Fruit fly (Drosophila melanogaster) whole organism, wandering third instar larva: ENCODE data around the gene Atxn7.

Experiments used
- Abd-B ChIP-seq: fragments of >200 bp; optimal IDR thresholded peaks from 2 replicates; lab custom pipeline; 2017; ENCODE audit warnings: missing biosample characterization, missing genetic modification characterization
- CG32264 ChIP-seq: fragments of 200-800 bp; sonication (Bioruptor generic); optimal IDR thresholded peaks from 2 replicates; lab custom pipeline; 2016; ENCODE audit warnings: missing biosample characterization, missing genetic modification characterization
- CG9705 ChIP-seq: fragments of 200-800 bp; sonication (Bioruptor generic); optimal IDR thresholded peaks from 2 replicates; lab custom pipeline; 2018; ENCODE audit warnings: missing biosample characterization, mild to moderate bottlenecking, missing genetic modification characterization
- CrebA ChIP-seq: fragments of 200-800 bp; sonication (Bioruptor generic); optimal IDR thresholded peaks from 2 replicates; lab custom pipeline; 2016; ENCODE audit warnings: missing biosample characterization, mild to moderate bottlenecking, missing genetic modification characterization, borderline replicate concordance
- Dfd ChIP-seq: fragments of >200 bp; optimal IDR thresholded peaks from 2 replicates; lab custom pipeline; 2017; ENCODE audit warnings: missing biosample characterization, missing genetic modification characterization
- Dif ChIP-seq: fragments of 200-275, 200-300 bp; sonication (Bioruptor generic); optimal IDR thresholded peaks from 2 replicates; lab custom pipeline; 2018; ENCODE audit warnings: missing biosample characterization, missing genetic modification characterization; ENCODE audit not compliant: partially characterized antibody
- GATAd ChIP-seq: sonication (Bioruptor generic); optimal IDR thresholded peaks from 2 replicates; lab custom pipeline; 2016; ENCODE audit warnings: missing biosample characterization, missing genetic modification characterization
- HLH106 ChIP-seq: fragments of 200-800 bp; optimal IDR thresholded peaks from 3 replicates; lab custom pipeline; 2019; ENCODE audit warnings: missing biosample characterization, mild to moderate bottlenecking, missing genetic modification characterization, moderate library complexity
- Hr78 ChIP-seq: fragments of >200 bp; optimal IDR thresholded peaks from 2 replicates; lab custom pipeline; 2017; ENCODE audit warnings: missing biosample characterization, missing genetic modification characterization
- Hr83 ChIP-seq: fragments of 200-300 bp; sonication (Bioruptor generic); optimal IDR thresholded peaks from 2 replicates; lab custom pipeline; 2016; ENCODE audit warnings: missing biosample characterization, mild to moderate bottlenecking, missing genetic modification characterization, moderate library complexity; ENCODE audit not compliant: poor library complexity, severe bottlenecking
- Jra ChIP-seq: sonication (Bioruptor generic); optimal IDR thresholded peaks from 2 replicates; lab custom pipeline; 2016; ENCODE audit warnings: missing biosample characterization, missing genetic modification characterization
- Mio ChIP-seq: sonication (Bioruptor generic); optimal IDR thresholded peaks from 2 replicates; lab custom pipeline; 2016; ENCODE audit warnings: missing biosample characterization, missing genetic modification characterization
- Myc ChIP-seq: fragments of >200 bp; optimal IDR thresholded peaks from 2 replicates; lab custom pipeline; 2017
- OdsH ChIP-seq: fragments of 200-800 bp; sonication (Bioruptor generic); optimal IDR thresholded peaks from 2 replicates; lab custom pipeline; 2016; ENCODE audit warnings: missing biosample characterization, mild to moderate bottlenecking, missing genetic modification characterization
- Rel ChIP-seq, 2 experiments: fragments of 200-800 bp; sonication (Bioruptor generic) in 1 of 2; optimal IDR thresholded peaks; 2 replicates in 1 of 2; 3 replicates in 1 of 2; lab custom pipeline; 2016 to 2019; ENCODE audit warnings: mild to moderate bottlenecking in 2 of 2, missing biosample characterization in 2 of 2, missing genetic modification characterization in 2 of 2, moderate library complexity in 1 of 2
- Sp1 ChIP-seq: fragments of 200-800 bp; sonication (Bioruptor generic); optimal IDR thresholded peaks from 3 replicates; lab custom pipeline; 2019; ENCODE audit warnings: missing biosample characterization, mild to moderate bottlenecking, missing genetic modification characterization, moderate library complexity
- Vsx2 ChIP-seq: fragments of 200-300, 225-300 bp; sonication (Bioruptor generic); optimal IDR thresholded peaks from 2 replicates; lab custom pipeline; 2018; ENCODE audit warnings: missing biosample characterization, missing genetic modification characterization; ENCODE audit not compliant: partially characterized antibody
- br ChIP-seq: fragments of 200-800 bp; sonication (Bioruptor generic); optimal IDR thresholded peaks from 2 replicates; lab custom pipeline; 2016; ENCODE audit warnings: missing biosample characterization, missing genetic modification characterization
- dl ChIP-seq, 2 experiments: fragments of 175-275, 200-275 bp in 1 of 2; fragments of 200-275 bp in 1 of 2; sonication (Bioruptor generic); optimal IDR thresholded peaks; lab custom pipeline; 2018; ENCODE audit warnings: mild to moderate bottlenecking in 2 of 2, missing biosample characterization in 2 of 2, missing genetic modification characterization in 2 of 2, moderate library complexity in 2 of 2; ENCODE audit not compliant: partially characterized antibody in 2 of 2, insufficient read depth in 1 of 2
- dmrt93B ChIP-seq: fragments of 200-800 bp; sonication (Bioruptor generic); optimal IDR thresholded peaks from 2 replicates; lab custom pipeline; 2018; ENCODE audit warnings: missing biosample characterization, mild to moderate bottlenecking, missing genetic modification characterization
- dsf ChIP-seq: sonication (Bioruptor generic); optimal IDR thresholded peaks from 2 replicates; lab custom pipeline; 2016; ENCODE audit warnings: missing biosample characterization, missing genetic modification characterization, borderline replicate concordance
- ey ChIP-seq: fragments of 200-800 bp; sonication (Bioruptor generic); optimal IDR thresholded peaks from 2 replicates; lab custom pipeline; 2016; ENCODE audit warnings: missing biosample characterization, missing genetic modification characterization
- foxo ChIP-seq, 2 experiments: fragments of 200-800 bp; sonication (Bioruptor generic); optimal IDR thresholded peaks; 2 replicates in 1 of 2; 3 replicates in 1 of 2; lab custom pipeline; 2016 to 2017; ENCODE audit warnings: missing biosample characterization in 2 of 2, missing genetic modification characterization in 2 of 2
- fru ChIP-seq: fragments of 200-800 bp; sonication (Bioruptor generic); optimal IDR thresholded peaks from 3 replicates; lab custom pipeline; 2016; ENCODE audit warnings: missing biosample characterization, mild to moderate bottlenecking, missing genetic modification characterization
- h ChIP-seq: fragments of 200-800 bp; sonication (Bioruptor generic); optimal IDR thresholded peaks from 3 replicates; lab custom pipeline; 2016; ENCODE audit warnings: missing biosample characterization, mild to moderate bottlenecking, missing genetic modification characterization
- jim ChIP-seq: fragments of 175-275, 200-325 bp; sonication (Bioruptor generic); optimal IDR thresholded peaks from 2 replicates; lab custom pipeline; 2016; ENCODE audit warnings: missing biosample characterization, mild to moderate bottlenecking, missing genetic modification characterization
- lola ChIP-seq: fragments of >200 bp; optimal IDR thresholded peaks from 2 replicates; lab custom pipeline; 2017; ENCODE audit warnings: missing biosample characterization, missing genetic modification characterization
- pan ChIP-seq: fragments of >200 bp; optimal IDR thresholded peaks from 2 replicates; lab custom pipeline; 2017
- psq ChIP-seq: fragments of 200-800 bp; sonication (Bioruptor generic); optimal IDR thresholded peaks from 3 replicates; lab custom pipeline; 2017; ENCODE audit warnings: missing biosample characterization, mild to moderate bottlenecking, missing genetic modification characterization, moderate library complexity
- rgr ChIP-seq: fragments of 200-800 bp; sonication (Bioruptor generic); optimal IDR thresholded peaks from 3 replicates; lab custom pipeline; 2016; ENCODE audit warnings: missing biosample characterization, mild to moderate bottlenecking, missing genetic modification characterization
- sv ChIP-seq: fragments of 200-800 bp; sonication (Bioruptor generic); optimal IDR thresholded peaks from 3 replicates; lab custom pipeline; 2016; ENCODE audit warnings: missing biosample characterization, missing genetic modification characterization
- tai ChIP-seq: sonication (Bioruptor generic); optimal IDR thresholded peaks from 2 replicates; lab custom pipeline; 2016; ENCODE audit warnings: missing biosample characterization, missing genetic modification characterization
- usp ChIP-seq: fragments of >200 bp; optimal IDR thresholded peaks from 2 replicates; lab custom pipeline; 2017; ENCODE audit warnings: missing biosample characterization, missing genetic modification characterization
- woc ChIP-seq: sonication (Bioruptor generic); optimal IDR thresholded peaks from 2 replicates; lab custom pipeline; 2016; ENCODE audit warnings: missing biosample characterization, mild to moderate bottlenecking, missing genetic modification characterization

Gene Atxn7

DNA sequence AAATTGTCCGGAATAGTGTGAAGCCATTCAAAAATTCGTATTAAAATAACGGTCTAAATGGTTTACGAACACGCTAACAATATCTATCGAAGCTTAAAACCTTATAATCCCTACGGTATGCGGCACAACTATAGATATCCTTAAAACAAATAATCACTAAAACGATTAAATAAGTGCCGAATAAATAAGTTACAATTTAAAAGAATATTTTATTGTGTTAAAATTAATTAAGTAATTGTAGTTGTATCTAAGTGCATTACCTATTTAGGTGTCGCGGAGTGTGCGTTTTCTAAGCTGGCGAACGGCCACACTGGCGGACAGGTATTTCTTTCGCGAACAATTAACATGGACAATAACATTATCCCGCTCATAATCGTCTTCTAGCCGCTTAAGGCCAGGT, 5.2 kb downstream of the Atxn7 start, which contains the start of gene Eogt:
Gene Eogt (plus strand): TSS at position 293 of the 400 bp plus-strand sequence.
- peak; percentile 85 for TF ChIP-seq ey (GFP tag; lab: Kevin White, UChicago)
- peak; percentile 15 for TF ChIP-seq jim (GFP tag; lab: Kevin White, UChicago)
- TF ChIP-seq foxo (GFP tag; optimal IDR thresholded peaks at IDR 0.05; lab: Kevin White, UChicago) = peak in 1 of 2 experiments; percentile 94
- peak; percentile 85 for TF ChIP-seq fru (GFP tag; lab: Kevin White, UChicago)
- no peak for TF ChIP-seq Dif (GFP tag; lab: Kevin White, UChicago)
- peak; percentile 18 for TF ChIP-seq CG32264 (GFP tag; lab: Kevin White, UChicago)
- no peak for TF ChIP-seq lola (GFP tag; lab: Kevin White, UChicago)
- peak; percentile 67 for TF ChIP-seq dsf (GFP tag; lab: Kevin White, UChicago)
- no peak for TF ChIP-seq usp
- TF ChIP-seq Abd-B = no peak
- TF ChIP-seq sv (GFP tag; lab: Kevin White, UChicago) = peak; percentile 85
- peak; percentile 87 for TF ChIP-seq woc (GFP tag; lab: Kevin White, UChicago)
- peak; percentile 86 for TF ChIP-seq OdsH (GFP tag; lab: Kevin White, UChicago)
- peak; percentile 97 for TF ChIP-seq HLH106
- TF ChIP-seq Mio (GFP tag; lab: Kevin White, UChicago) = peak; percentile 32
- peak; percentile 89 for TF ChIP-seq h (GFP tag; lab: Kevin White, UChicago)
- TF ChIP-seq Dfd (GFP tag; lab: Kevin White, UChicago) = no peak
- peak; percentile 91 for TF ChIP-seq rgr
- no peak for TF ChIP-seq pan
- no peak for TF ChIP-seq dl (GFP tag; optimal IDR thresholded peaks at IDR 0.05; lab: Kevin White, UChicago; ENCODE audit: insufficient read depth in 1 of 2, partially characterized antibody in 2 of 2)
- peak; percentile 21 for TF ChIP-seq Myc
- TF ChIP-seq Rel (GFP tag; optimal IDR thresholded peaks at IDR 0.05; lab: Kevin White, UChicago) = no peak
- peak; percentile 76 for TF ChIP-seq Rel (tag; optimal IDR thresholded peaks at IDR 0.05; lab: Kevin White, UChicago)
- peak; percentile 75 for TF ChIP-seq GATAd (GFP tag; lab: Kevin White, UChicago)
- peak; percentile 92 for TF ChIP-seq dmrt93B (GFP tag; lab: Kevin White, UChicago)
- TF ChIP-seq CG9705 (GFP tag; lab: Kevin White, UChicago) = peak; percentile 91
- TF ChIP-seq CrebA (GFP tag; lab: Kevin White, UChicago) = no peak
- peak; percentile 81 for TF ChIP-seq br
- TF ChIP-seq Vsx2 (GFP tag; lab: Kevin White, UChicago) = no peak
- TF ChIP-seq tai = no peak
- TF ChIP-seq psq (GFP tag; lab: Kevin White, UChicago) = peak; percentile 80
- TF ChIP-seq Hr83 (GFP tag; lab: Kevin White, UChicago) = peak; percentile 2
- peak; percentile 95 for TF ChIP-seq Sp1 (GFP tag; lab: Kevin White, UChicago)
- no peak for TF ChIP-seq Hr78 (GFP tag; lab: Kevin White, UChicago)
- no peak for TF ChIP-seq Jra (GFP tag; lab: Kevin White, UChicago)

- no peak for TF ChIP-seq Hr78 (GFP tag; lab: Kevin White, UChicago)
- TF ChIP-seq Dif (GFP tag; lab: Kevin White, UChicago) = peak; percentile 77
- no peak for TF ChIP-seq tai
- TF ChIP-seq, all 38 proteins: peak for 1
Measured at dm6 chr2L:2382971-2383370, 7.3 kb downstream of the Atxn7 start, which contains the start of gene PIG-Wa. Gene PIG-Wa (plus strand): TSS chr2L:2383202.

dm6 chr2L:2385692-2386091, 10.1 kb downstream of the Atxn7 start, which contains the start of gene CG3557:
Gene CG3557 (minus strand): TSS chr2L:2385792.
- no peak for TF ChIP-seq tai
- no peak for TF ChIP-seq dl (GFP tag; optimal IDR thresholded peaks at IDR 0.05; lab: Kevin White, UChicago; ENCODE audit: insufficient read depth in 1 of 2, partially characterized antibody in 2 of 2)
- TF ChIP-seq Sp1 (GFP tag; lab: Kevin White, UChicago) = no peak
- TF ChIP-seq foxo (GFP tag; optimal IDR thresholded peaks at IDR 0.05; lab: Kevin White, UChicago) = no peak
- no peak for TF ChIP-seq OdsH (GFP tag; lab: Kevin White, UChicago)
- TF ChIP-seq CrebA (GFP tag; lab: Kevin White, UChicago) = no peak
- no peak for TF ChIP-seq Rel (GFP tag; optimal IDR thresholded peaks at IDR 0.05; lab: Kevin White, UChicago)
- no peak for TF ChIP-seq Rel (tag; optimal IDR thresholded peaks at IDR 0.05; lab: Kevin White, UChicago)
- TF ChIP-seq rgr = no peak
- no peak for TF ChIP-seq pan
- no peak for TF ChIP-seq h (GFP tag; lab: Kevin White, UChicago)
- TF ChIP-seq Dfd (GFP tag; lab: Kevin White, UChicago) = no peak
- no peak for TF ChIP-seq dsf (GFP tag; lab: Kevin White, UChicago)
